Fruit fly (Drosophila melanogaster) whole organism, embryonic: ENCODE results near the gene SMSr.

Source experiments
- Bdp1 ChIP-seq: fragments of 200-800 bp; sonication (Bioruptor generic); optimal IDR thresholded peaks from 3 replicates; lab custom pipeline; 2016; ENCODE audit warnings: missing biosample characterization, missing genetic modification characterization
- BtbVII ChIP-seq: fragments of 200-800 bp; sonication (Bioruptor generic); optimal IDR thresholded peaks from 3 replicates; lab custom pipeline; 2017; ENCODE audit warnings: missing biosample characterization, mild to moderate bottlenecking, missing genetic modification characterization
- CG11085 ChIP-seq: fragments of 200-800 bp; sonication (Bioruptor generic); IDR thresholded peaks from 2 replicates; pipeline ENCODE4 v1.3.6; 2022; ENCODE audit warnings: missing biosample characterization, missing genetic modification characterization
- CG13296 ChIP-seq: fragments of 200-800 bp; sonication (Bioruptor generic); optimal IDR thresholded peaks from 3 replicates; lab custom pipeline; 2018; ENCODE audit warnings: missing biosample characterization, mild to moderate bottlenecking, missing genetic modification characterization
- CG2116 ChIP-seq: fragments of 200-800 bp; sonication (Bioruptor generic); optimal IDR thresholded peaks from 3 replicates; lab custom pipeline; 2018; ENCODE audit warnings: missing biosample characterization, mild to moderate bottlenecking, missing genetic modification characterization
- CG33557 ChIP-seq: fragments of 200-800 bp; sonication (Bioruptor generic); optimal IDR thresholded peaks from 2 replicates; lab custom pipeline; 2019; ENCODE audit warnings: missing biosample characterization, mild to moderate bottlenecking, missing genetic modification characterization, moderate library complexity
- CG34376 ChIP-seq: fragments of 200-800 bp; sonication (Bioruptor generic); optimal IDR thresholded peaks from 2 replicates; lab custom pipeline; 2018; ENCODE audit warnings: missing biosample characterization, mild to moderate bottlenecking, missing genetic modification characterization
- CG4424 ChIP-seq: fragments of 200-800 bp; sonication (Bioruptor generic); optimal IDR thresholded peaks from 3 replicates; lab custom pipeline; 2016; ENCODE audit warnings: missing biosample characterization, missing genetic modification characterization
- CG4617 ChIP-seq: fragments of 200-800 bp; sonication (Bioruptor generic); optimal IDR thresholded peaks from 3 replicates; lab custom pipeline; 2016; ENCODE audit warnings: missing biosample characterization, missing genetic modification characterization, borderline replicate concordance
- CG6683 ChIP-seq: fragments of 200-800 bp; sonication (Bioruptor generic); optimal IDR thresholded peaks from 2 replicates; lab custom pipeline; 2017; ENCODE audit warnings: missing biosample characterization, mild to moderate bottlenecking, missing genetic modification characterization, missing genetic modification reagents
- CG7372 ChIP-seq: fragments of 200-800 bp; sonication (Bioruptor generic); IDR thresholded peaks from 2 replicates; pipeline ENCODE4 v1.3.6; 2022; ENCODE audit warnings: missing biosample characterization, missing genetic modification characterization
- Dbx ChIP-seq: fragments of 200-800 bp; sonication (Bioruptor generic); IDR thresholded peaks from 3 replicates; pipeline ENCODE4 v1.3.6; 2022; ENCODE audit warnings: missing biosample characterization, missing genetic modification characterization
- E2f1 ChIP-seq: fragments of 200-800 bp; sonication (Bioruptor generic); IDR thresholded peaks from 2 replicates; pipeline ENCODE4 v1.3.6; 2022; ENCODE audit warnings: missing biosample characterization, missing genetic modification characterization
- Eip74EF ChIP-seq, 2 experiments: fragments of 200-800 bp in 1 of 2; fragments of >200 bp in 1 of 2; sonication (Bioruptor generic) in 1 of 2; optimal IDR thresholded peaks; 2 replicates each; lab custom pipeline; 2017 to 2019; ENCODE audit warnings: missing biosample characterization in 2 of 2, missing genetic modification characterization in 2 of 2, mild to moderate bottlenecking in 1 of 2, moderate library complexity in 1 of 2
- Ets65A ChIP-seq: fragments of 200-800 bp; sonication (Bioruptor generic); peaks from one replicate; lab custom pipeline; 2016; ENCODE audit warnings: missing biosample characterization, missing genetic modification characterization
- Hr39 ChIP-seq: fragments of >200 bp; optimal IDR thresholded peaks from 2 replicates; lab custom pipeline; 2017
- Oaz ChIP-seq: fragments of 200-800 bp; sonication (Bioruptor generic); IDR thresholded peaks from 2 replicates; pipeline ENCODE4 v1.3.6; 2022; ENCODE audit warnings: missing biosample characterization, missing genetic modification characterization
- Sin3A ChIP-seq: fragments of >200 bp; optimal IDR thresholded peaks from 2 replicates; lab custom pipeline; 2018
- Sry-δ ChIP-seq: fragments of 200-800 bp; sonication (Bioruptor generic); optimal IDR thresholded peaks from 2 replicates; lab custom pipeline; 2016; ENCODE audit warnings: missing biosample characterization, missing genetic modification characterization
- amos ChIP-seq: fragments of 200-800 bp; sonication (Bioruptor generic); IDR thresholded peaks from 2 replicates; pipeline ENCODE4 v1.3.6; 2022; ENCODE audit warnings: missing biosample characterization, missing genetic modification characterization; ENCODE audit not compliant: partially characterized antibody
- bbx ChIP-seq: fragments of 200-800 bp; sonication (Bioruptor generic); IDR thresholded peaks from 2 replicates; pipeline ENCODE4 v1.3.6; 2022; ENCODE audit warnings: missing biosample characterization, missing genetic modification characterization; ENCODE audit not compliant: partially characterized antibody
- bcd ChIP-seq: fragments of 200-800 bp; sonication (Bioruptor generic); optimal IDR thresholded peaks from 2 replicates; lab custom pipeline; 2017; ENCODE audit warnings: missing biosample characterization, mild to moderate bottlenecking, missing genetic modification characterization
- chinmo ChIP-seq: fragments of 200-800 bp; sonication (Bioruptor generic); IDR thresholded peaks from 4 replicates; pipeline ENCODE4 v1.3.6; 2022; ENCODE audit warnings: missing biosample characterization, missing genetic modification characterization; ENCODE audit not compliant: partially characterized antibody
- crp ChIP-seq, 2 experiments: fragments of 200-800 bp; sonication (Bioruptor generic); optimal IDR thresholded peaks; 2 replicates in 1 of 2; 3 replicates in 1 of 2; lab custom pipeline; 2017; ENCODE audit warnings: missing biosample characterization in 2 of 2, missing genetic modification characterization in 2 of 2, mild to moderate bottlenecking in 1 of 2, moderate library complexity in 1 of 2
- exex ChIP-seq: fragments of 200-800 bp; sonication (Bioruptor generic); optimal IDR thresholded peaks from 4 replicates; lab custom pipeline; 2018; ENCODE audit warnings: missing biosample characterization, mild to moderate bottlenecking, missing genetic modification characterization, moderate library complexity
- grn ChIP-seq: fragments of 200-800 bp; sonication (Bioruptor generic); optimal IDR thresholded peaks from 3 replicates; lab custom pipeline; 2017; ENCODE audit warnings: missing biosample characterization, missing genetic modification characterization
- lov ChIP-seq, 2 experiments: fragments of 200-800 bp in 1 of 2; fragments of >200 bp in 1 of 2; sonication (Bioruptor generic) in 1 of 2; IDR thresholded peaks in 1 of 2; optimal IDR thresholded peaks in 1 of 2; 2 replicates in 1 of 2; 3 replicates in 1 of 2; pipeline versions ENCODE4 v1.3.6 to Lab custom; 2017 to 2022; ENCODE audit warnings: missing biosample characterization in 1 of 2, missing genetic modification characterization in 1 of 2
- mirr ChIP-seq: fragments of 200-800 bp; sonication (Bioruptor generic); optimal IDR thresholded peaks from 3 replicates; lab custom pipeline; 2018; ENCODE audit warnings: missing biosample characterization, mild to moderate bottlenecking, missing genetic modification characterization
- nerfin-2 ChIP-seq: fragments of 200-800 bp; sonication (Bioruptor generic); IDR thresholded peaks from 2 replicates; pipeline ENCODE4 v1.3.6; 2022; ENCODE audit warnings: missing biosample characterization, missing genetic modification characterization; ENCODE audit not compliant: partially characterized antibody
- pum ChIP-seq: fragments of 200-800 bp; sonication (Bioruptor generic); optimal IDR thresholded peaks from 2 replicates; lab custom pipeline; 2016; ENCODE audit warnings: missing biosample characterization, missing genetic modification characterization
- pzg ChIP-seq: fragments of 200-800 bp; sonication (Bioruptor generic); optimal IDR thresholded peaks from 3 replicates; lab custom pipeline; 2018; ENCODE audit warnings: missing biosample characterization, mild to moderate bottlenecking, missing genetic modification characterization, moderate library complexity
- scrt ChIP-seq: fragments of 200-800 bp; sonication (Bioruptor generic); optimal IDR thresholded peaks from 2 replicates; lab custom pipeline; 2018; ENCODE audit warnings: missing biosample characterization, mild to moderate bottlenecking, missing genetic modification characterization, moderate library complexity
- seq ChIP-seq: fragments of 200-800 bp; sonication (Bioruptor generic); IDR thresholded peaks from 2 replicates; pipeline ENCODE4 v1.3.6; 2022; ENCODE audit warnings: missing biosample characterization, missing genetic modification characterization
- sug ChIP-seq: fragments of 200-800 bp; optimal IDR thresholded peaks from 2 replicates; lab custom pipeline; 2019; ENCODE audit warnings: missing biosample characterization, mild to moderate bottlenecking, missing genetic modification characterization, moderate library complexity
- usp ChIP-seq: fragments of >200 bp; optimal IDR thresholded peaks from 2 replicates; lab custom pipeline; 2017; ENCODE audit warnings: missing biosample characterization, missing genetic modification characterization
- z ChIP-seq: fragments of 200-800 bp; sonication (Bioruptor generic); IDR thresholded peaks from 3 replicates; pipeline ENCODE4 v1.3.6; 2022; ENCODE audit warnings: missing biosample characterization, missing genetic modification characterization
- zen2 ChIP-seq: fragments of 200-800 bp; sonication (Bioruptor generic); IDR thresholded peaks from 3 replicates; pipeline ENCODE4 v1.3.6; 2022; ENCODE audit warnings: missing biosample characterization, missing genetic modification characterization; ENCODE audit not compliant: partially characterized antibody

The SMSr gene

dm6 chr3L:7390442-7390841 lies 9.2 kb upstream of the SMSr start, which contains the start of gene CG8563:
Gene CG8563 (plus strand): TSS chr3L:7390742.
- TF ChIP-seq seq (GFP tag; lab: Robert Waterston, UW) (no peak), z (GFP tag; lab: Robert Waterston, UW) (no peak), CG7372 (GFP tag; lab: Robert Waterston, UW) (no peak), pzg (no peak), CG33557 (GFP tag; lab: Kevin White, UChicago) (no peak), Sry-δ (no peak), CG2116 (GFP tag; lab: Kevin White, UChicago) (no peak), mirr (GFP tag; lab: Kevin White, UChicago) (no peak), amos (GFP tag; lab: Robert Waterston, UW) (no peak), CG6683 (GFP tag; lab: Kevin White, UChicago) (no peak), CG4617 (no peak), crp (GFP tag; optimal IDR thresholded peaks at IDR 0.05; lab: Kevin White, UChicago) (no peak), pum (no peak), Oaz (GFP tag; lab: Robert Waterston, UW) (no peak), CG11085 (GFP tag; lab: Robert Waterston, UW) (no peak), bcd (GFP tag; lab: Kevin White, UChicago) (no peak)

- TF ChIP-seq chinmo (GFP tag; lab: Robert Waterston, UW) (0 out of 4 replicates have a peak, but pooled peaks have one; percentile 51), nerfin-2 (GFP tag; lab: Robert Waterston, UW) (no peak), CG13296 (GFP tag; lab: Kevin White, UChicago) (no peak), Eip74EF (GFP tag; optimal IDR thresholded peaks at IDR 0.05; lab: Kevin White, UChicago) (peak in 1 of 2 experiments; percentile 68)
Observed at dm6 chr3L:7390004-7390403, 8.7 kb upstream of the SMSr start.

- TF ChIP-seq lov (optimal IDR thresholded peaks at IDR 0.05; lab: Kevin White, UChicago) (no peak), lov (GFP tag; IDR thresholded peaks at IDR 0.05; lab: Robert Waterston, UW) (0 out of 3 replicates have a peak, but pooled peaks have one; percentile 37), E2f1 (no peak), usp (GFP tag; lab: Kevin White, UChicago) (no peak), Ets65A (GFP tag; lab: Kevin White, UChicago) (peak; percentile 13), zen2 (GFP tag; lab: Robert Waterston, UW) (no peak)
Observed at dm6 chr3L:7387814-7388213, 6.5 kb upstream of the SMSr start, which contains the start of gene CG8564. Gene CG8564 (minus strand): TSS chr3L:7387914.

- TF ChIP-seq CG4424 (GFP tag; lab: Kevin White, UChicago) (no peak), scrt (GFP tag; lab: Kevin White, UChicago) (no peak), sug (tag; lab: Kevin White, UChicago) (peak; percentile 30), exex (tag; lab: Kevin White, UChicago) (peak; percentile 4), Dbx (GFP tag; lab: Robert Waterston, UW) (0 out of 3 replicates have a peak, but pooled peaks have one; percentile 16)
Observed at dm6 chr3L:7380395-7380794, 879 bp downstream of the SMSr start.

- TF ChIP-seq Sin3A (lab: Kevin White, UChicago) (no peak), mirr (GFP tag; lab: Kevin White, UChicago) (peak; percentile 71), BtbVII (GFP tag; lab: Kevin White, UChicago) (peak; percentile 44), exex (tag; lab: Kevin White, UChicago) (peak; percentile 83), chinmo (GFP tag; lab: Robert Waterston, UW) (no peak), Bdp1 (GFP tag; lab: Kevin White, UChicago) (no peak), sug (tag; lab: Kevin White, UChicago) (peak; percentile 29), grn (no peak), Hr39 (lab: Kevin White, UChicago) (no peak), CG34376 (peak; percentile 36), bbx (GFP tag; lab: Robert Waterston, UW) (no peak)
- TF ChIP-seq, all 482 proteins: peak for 5
Observed at dm6 chr3L:7376830-7377229, 4.4 kb downstream of the SMSr start.
